Worm (Caenorhabditis elegans): ENCODE measurements around the gene srd-67.

DNA sequence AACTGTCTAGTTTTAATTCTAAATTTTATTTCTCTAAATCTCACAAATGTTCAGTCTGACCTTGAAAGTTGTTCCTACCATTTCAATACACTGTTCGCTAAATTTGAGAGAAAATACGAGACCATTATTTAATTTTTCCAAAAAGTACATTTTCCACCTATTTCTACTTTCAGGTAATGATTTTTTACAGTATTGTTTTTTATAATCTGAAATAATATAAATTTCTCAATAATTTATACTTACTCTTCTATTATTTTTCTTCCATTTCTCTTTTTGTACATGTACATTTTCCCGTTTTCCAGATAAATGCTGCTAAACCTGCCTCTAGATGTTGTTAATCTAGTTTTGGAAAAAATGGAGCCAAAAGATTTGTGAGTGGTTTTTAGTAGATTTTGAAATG is 18.2 kb downstream of the srd-67 start, which contains the start of gene fbxa-62:
- no peak for TF ChIP-seq lsy-2 (tag; optimal IDR thresholded peaks at IDR 0.05)
- TF ChIP-seq nhr-76 (tag; optimal IDR thresholded peaks at IDR 0.05), result no peak
- TF ChIP-seq nhr-12 (tag; optimal IDR thresholded peaks at IDR 0.05), result no peak
- no peak for TF ChIP-seq nhr-237 (tag; optimal IDR thresholded peaks at IDR 0.05)
- no peak for TF ChIP-seq ceh-43 (GFP tag; optimal IDR thresholded peaks at IDR 0.05)
- no peak for TF ChIP-seq cnd-1 (tag; optimal IDR thresholded peaks at IDR 0.05)
- TF ChIP-seq pha-4 (tag; optimal IDR thresholded peaks at IDR 0.05), result no peak

Data from whole organism, mixed stage, embryonic.